Fruit fly (Drosophila melanogaster) whole organism, embryonic: ENCODE results near the gene Acp32CD.

Experiments
- Atf3 ChIP-seq: fragments of 200-800 bp; sonication (Bioruptor generic); optimal IDR thresholded peaks from 3 replicates; lab custom pipeline; 2016; ENCODE audit warnings: missing biosample characterization, missing genetic modification characterization
- Bteb2 ChIP-seq: fragments of 200-800 bp; sonication (Bioruptor generic); optimal IDR thresholded peaks from 2 replicates; lab custom pipeline; 2016; ENCODE audit warnings: missing biosample characterization, missing genetic modification characterization
- CG10321 ChIP-seq: fragments of 200-800 bp; sonication (Bioruptor generic); IDR thresholded peaks from 2 replicates; pipeline ENCODE4 v1.3.6; 2022; ENCODE audit warnings: missing biosample characterization, missing genetic modification characterization
- CG10366 ChIP-seq: fragments of 200-800 bp; sonication (Bioruptor generic); IDR thresholded peaks from 2 replicates; pipeline ENCODE4 v1.3.6; 2022; ENCODE audit warnings: missing biosample characterization, missing genetic modification characterization
- CG11398 ChIP-seq: fragments of 200-800 bp; sonication (Bioruptor generic); optimal IDR thresholded peaks from 2 replicates; lab custom pipeline; 2016; ENCODE audit warnings: missing biosample characterization, missing genetic modification characterization
- CG11695 ChIP-seq: fragments of 200-800 bp; sonication (Bioruptor generic); IDR thresholded peaks from 3 replicates; pipeline ENCODE4 v1.3.6; 2022; ENCODE audit warnings: missing biosample characterization, missing genetic modification characterization
- CG12236 ChIP-seq: fragments of 200-800 bp; sonication (Bioruptor generic); optimal IDR thresholded peaks from 2 replicates; lab custom pipeline; 2016; ENCODE audit warnings: missing biosample characterization, missing genetic modification characterization
- CG14710 ChIP-seq: fragments of 200-800 bp; sonication (Bioruptor generic); optimal IDR thresholded peaks from 3 replicates; lab custom pipeline; 2019; ENCODE audit warnings: missing biosample characterization, mild to moderate bottlenecking, missing genetic modification characterization, moderate library complexity
- CG15479 ChIP-seq: fragments of 200-800 bp; sonication (Bioruptor generic); optimal IDR thresholded peaks from 3 replicates; lab custom pipeline; 2019; ENCODE audit warnings: missing biosample characterization, mild to moderate bottlenecking, missing genetic modification characterization, moderate library complexity
- CG1647 ChIP-seq: fragments of 200-800 bp; sonication (Bioruptor generic); optimal IDR thresholded peaks from 3 replicates; lab custom pipeline; 2016; ENCODE audit warnings: missing biosample characterization, missing genetic modification characterization
- CG16779 ChIP-seq: fragments of 200-800 bp; sonication (Bioruptor generic); IDR thresholded peaks from 2 replicates; pipeline ENCODE4 v1.3.6; 2022; ENCODE audit warnings: missing biosample characterization, missing genetic modification characterization
- CG2120 ChIP-seq: fragments of 200-800 bp; sonication (Bioruptor generic); optimal IDR thresholded peaks from 3 replicates; lab custom pipeline; 2016; ENCODE audit warnings: missing biosample characterization, missing genetic modification characterization
- CG31224 ChIP-seq: fragments of 200-800 bp; sonication (Bioruptor generic); IDR thresholded peaks from 2 replicates; pipeline ENCODE4 v1.3.6; 2022; ENCODE audit warnings: missing biosample characterization, missing genetic modification characterization
- CG31365 ChIP-seq: fragments of 200-800 bp; sonication (Bioruptor generic); optimal IDR thresholded peaks from 2 replicates; lab custom pipeline; 2018; ENCODE audit warnings: missing biosample characterization, mild to moderate bottlenecking, missing genetic modification characterization
- CG31441 ChIP-seq: fragments of 200-800 bp; sonication (Bioruptor generic); IDR thresholded peaks from 2 replicates; pipeline ENCODE4 v1.3.6; 2022; ENCODE audit warnings: missing biosample characterization, missing genetic modification characterization
- CG9817 ChIP-seq: fragments of 200-800 bp; sonication (Bioruptor generic); optimal IDR thresholded peaks from 2 replicates; lab custom pipeline; 2018; ENCODE audit warnings: missing biosample characterization, mild to moderate bottlenecking, missing genetic modification characterization, moderate library complexity
- Dfd ChIP-seq, 2 experiments: fragments of >200 bp; optimal IDR thresholded peaks; 2 replicates each; lab custom pipeline; 2017; ENCODE audit warnings: missing biosample characterization in 2 of 2, missing genetic modification characterization in 2 of 2
- E2f2 ChIP-seq: fragments of 200-800 bp; sonication (Bioruptor generic); IDR thresholded peaks from 2 replicates; pipeline ENCODE4 v1.3.6; 2022; ENCODE audit warnings: missing biosample characterization, missing genetic modification characterization
- Ets65A ChIP-seq: fragments of 200-800 bp; sonication (Bioruptor generic); peaks from one replicate; lab custom pipeline; 2016; ENCODE audit warnings: missing biosample characterization, missing genetic modification characterization
- Gsc ChIP-seq: fragments of 200-800 bp; sonication (Bioruptor generic); IDR thresholded peaks from 2 replicates; pipeline ENCODE4 v1.3.6; 2022; ENCODE audit warnings: missing biosample characterization, missing genetic modification characterization
- HLH4C ChIP-seq: fragments of 200-800 bp; sonication (Bioruptor generic); IDR thresholded peaks from 3 replicates; pipeline ENCODE4 v1.3.6; 2022; ENCODE audit warnings: missing biosample characterization, missing genetic modification characterization; ENCODE audit not compliant: partially characterized antibody
- Hmx ChIP-seq: fragments of 200-800 bp; sonication (Bioruptor generic); optimal IDR thresholded peaks from 2 replicates; lab custom pipeline; 2016; ENCODE audit warnings: missing biosample characterization, missing genetic modification characterization
- Kr ChIP-seq: fragments of 200-800 bp; sonication (Bioruptor generic); optimal IDR thresholded peaks from 2 replicates; lab custom pipeline; 2017; ENCODE audit warnings: missing biosample characterization, mild to moderate bottlenecking, missing genetic modification characterization
- MBD-R2 ChIP-seq: fragments of 200-800 bp; sonication (Bioruptor generic); IDR thresholded peaks from 2 replicates; pipeline ENCODE4 v1.3.6; 2022; ENCODE audit warnings: missing biosample characterization, missing genetic modification characterization
- Med ChIP-seq: fragments of 200-800 bp; sonication (Bioruptor generic); peaks from one replicate; lab custom pipeline; 2016; ENCODE audit warnings: missing biosample characterization, missing genetic modification characterization, mild to moderate bottlenecking, inconsistent platforms, moderate library complexity
- Pdp1 ChIP-seq, 2 experiments: fragments of 200-800 bp; sonication (Bioruptor generic); optimal IDR thresholded peaks; 3 replicates each; lab custom pipeline; 2016; ENCODE audit warnings: missing biosample characterization in 2 of 2, missing genetic modification characterization in 2 of 2, mild to moderate bottlenecking in 1 of 2, moderate library complexity in 1 of 2
- Sry-β ChIP-seq: fragments of 200-800 bp; sonication (Bioruptor generic); optimal IDR thresholded peaks from 2 replicates; lab custom pipeline; 2018; ENCODE audit warnings: missing biosample characterization, mild to moderate bottlenecking, missing genetic modification characterization, moderate library complexity
- YL-1 ChIP-seq: fragments of 200-800 bp; sonication (Bioruptor generic); optimal IDR thresholded peaks from 3 replicates; lab custom pipeline; 2017; ENCODE audit warnings: missing biosample characterization, mild to moderate bottlenecking, missing genetic modification characterization
- abd-A ChIP-seq: fragments of 200-800 bp; sonication (Bioruptor generic); optimal IDR thresholded peaks from 3 replicates; lab custom pipeline; 2019; ENCODE audit warnings: missing biosample characterization, mild to moderate bottlenecking, missing genetic modification characterization, moderate library complexity
- cas ChIP-seq: fragments of 200-800 bp; sonication (Bioruptor generic); IDR thresholded peaks from 2 replicates; pipeline ENCODE4 v1.3.6; 2022; ENCODE audit warnings: missing biosample characterization, missing genetic modification characterization
- chinmo ChIP-seq: fragments of 200-800 bp; sonication (Bioruptor generic); IDR thresholded peaks from 4 replicates; pipeline ENCODE4 v1.3.6; 2022; ENCODE audit warnings: missing biosample characterization, missing genetic modification characterization; ENCODE audit not compliant: partially characterized antibody
- disco-r ChIP-seq: fragments of 200-800 bp; sonication (Bioruptor generic); optimal IDR thresholded peaks from 2 replicates; lab custom pipeline; 2016; ENCODE audit warnings: missing biosample characterization, missing genetic modification characterization
- emc ChIP-seq: fragments of 200-800 bp; sonication (Bioruptor generic); optimal IDR thresholded peaks from 2 replicates; lab custom pipeline; 2016; ENCODE audit warnings: missing biosample characterization, missing genetic modification characterization
- en ChIP-seq: fragments of 200-800 bp; sonication (Bioruptor generic); optimal IDR thresholded peaks from 2 replicates; lab custom pipeline; 2016; ENCODE audit warnings: missing biosample characterization, missing genetic modification characterization
- fd102C ChIP-seq: fragments of 200-800 bp; sonication (Bioruptor generic); optimal IDR thresholded peaks from 2 replicates; lab custom pipeline; 2018; ENCODE audit warnings: missing biosample characterization, mild to moderate bottlenecking, missing genetic modification characterization, moderate library complexity
- fd96Cb ChIP-seq: fragments of 200-800 bp; sonication (Bioruptor generic); optimal IDR thresholded peaks from 2 replicates; lab custom pipeline; 2018; ENCODE audit warnings: missing biosample characterization, mild to moderate bottlenecking, missing genetic modification characterization, moderate library complexity
- gfzf ChIP-seq: fragments of 200-800 bp; sonication (Bioruptor generic); optimal IDR thresholded peaks from 2 replicates; lab custom pipeline; 2016; ENCODE audit warnings: missing biosample characterization, mild to moderate bottlenecking, missing genetic modification characterization, moderate library complexity
- hb ChIP-seq: fragments of 200-800 bp; sonication (Bioruptor generic); IDR thresholded peaks from 3 replicates; pipeline ENCODE4 v1.3.6; 2022; ENCODE audit warnings: missing biosample characterization, missing genetic modification characterization; ENCODE audit not compliant: partially characterized antibody
- maf-S ChIP-seq: fragments of 200-800 bp; sonication (Bioruptor generic); optimal IDR thresholded peaks from 2 replicates; lab custom pipeline; 2016; ENCODE audit warnings: missing biosample characterization, missing genetic modification characterization
- mirr ChIP-seq: fragments of 200-800 bp; sonication (Bioruptor generic); optimal IDR thresholded peaks from 3 replicates; lab custom pipeline; 2018; ENCODE audit warnings: missing biosample characterization, mild to moderate bottlenecking, missing genetic modification characterization
- mld ChIP-seq: fragments of 200-800 bp; sonication (Bioruptor generic); IDR thresholded peaks from 3 replicates; pipeline ENCODE4 v1.3.6; 2022; ENCODE audit warnings: missing biosample characterization, missing genetic modification characterization; ENCODE audit not compliant: partially characterized antibody
- nerfin-1 ChIP-seq: fragments of 200-800 bp; sonication (Bioruptor generic); optimal IDR thresholded peaks from 3 replicates; lab custom pipeline; 2019; ENCODE audit warnings: missing biosample characterization, mild to moderate bottlenecking, missing genetic modification characterization, moderate library complexity
- nmo ChIP-seq: fragments of 200-800 bp; sonication (Bioruptor generic); optimal IDR thresholded peaks from 2 replicates; lab custom pipeline; 2018; ENCODE audit warnings: missing biosample characterization, mild to moderate bottlenecking, missing genetic modification characterization, moderate library complexity
- p53 ChIP-seq: fragments of 200-800 bp; sonication (Bioruptor generic); optimal IDR thresholded peaks from 2 replicates; lab custom pipeline; 2016; ENCODE audit warnings: missing biosample characterization, missing genetic modification characterization
- repo ChIP-seq: fragments of 200-800 bp; sonication (Bioruptor generic); optimal IDR thresholded peaks from 2 replicates; lab custom pipeline; 2016; ENCODE audit warnings: missing biosample characterization, missing genetic modification characterization
- rib ChIP-seq: fragments of 200-800 bp; sonication (Bioruptor generic); IDR thresholded peaks from 2 replicates; pipeline ENCODE4 v1.3.6; 2022; ENCODE audit warnings: missing biosample characterization, missing genetic modification characterization
- run ChIP-seq: fragments of 200-800 bp; sonication (Bioruptor generic); optimal IDR thresholded peaks from 3 replicates; lab custom pipeline; 2018; ENCODE audit warnings: missing biosample characterization, mild to moderate bottlenecking, missing genetic modification characterization
- schlank ChIP-seq: fragments of 200-800 bp; sonication (Bioruptor generic); optimal IDR thresholded peaks from 2 replicates; lab custom pipeline; 2018; ENCODE audit warnings: missing biosample characterization, mild to moderate bottlenecking, missing genetic modification characterization
- sens ChIP-seq: fragments of 200-800 bp; sonication (Bioruptor generic); peaks from one replicate; lab custom pipeline; 2016; ENCODE audit warnings: missing biosample characterization, missing genetic modification characterization

Acp32CD gene

dm6 chr2L:10972224-10972623 is 43.2 kb upstream of the Acp32CD start, which contains the start of gene CG16743 (continued):
- TF ChIP-seq Med (GFP tag; lab: Kevin White, UChicago): peak; percentile 62
- no peak for TF ChIP-seq CG31224 (GFP tag; lab: Robert Waterston, UW)
- peak in 1 of 2 experiments; percentile 76 for TF ChIP-seq Pdp1 (GFP tag; optimal IDR thresholded peaks at IDR 0.05; lab: Kevin White, UChicago)
- peak; percentile 46 for TF ChIP-seq CG2120 (GFP tag; lab: Kevin White, UChicago)

- no peak for TF ChIP-seq Bteb2
- no peak for TF ChIP-seq CG11398 (GFP tag; lab: Kevin White, UChicago)
- no peak for TF ChIP-seq disco-r (GFP tag; lab: Kevin White, UChicago)
- TF ChIP-seq sens: no peak
- TF ChIP-seq Med (GFP tag; lab: Kevin White, UChicago): peak; percentile 53
- no peak for TF ChIP-seq Atf3 (GFP tag; lab: Kevin White, UChicago)
- no peak for TF ChIP-seq CG11695 (GFP tag; lab: Robert Waterston, UW)
- TF ChIP-seq fd96Cb (tag; lab: Kevin White, UChicago): no peak
- TF ChIP-seq CG1647: no peak
- TF ChIP-seq p53 (GFP tag; lab: Kevin White, UChicago): no peak
- TF ChIP-seq Ets65A (GFP tag; lab: Kevin White, UChicago): peak; percentile 59
- TF ChIP-seq schlank (tag; lab: Kevin White, UChicago): no peak
- TF ChIP-seq abd-A: no peak
- TF ChIP-seq Hmx (GFP tag; lab: Kevin White, UChicago): no peak
- TF ChIP-seq repo (GFP tag; lab: Kevin White, UChicago): no peak
- TF ChIP-seq rib: 0 out of 2 replicates have a peak, but pooled peaks have one; percentile 25
- TF ChIP-seq chinmo (GFP tag; lab: Robert Waterston, UW): no peak
- TF ChIP-seq Kr (GFP tag; lab: Kevin White, UChicago): no peak
- TF ChIP-seq en: no peak
- TF ChIP-seq nmo (GFP tag; lab: Kevin White, UChicago): no peak
- no peak for TF ChIP-seq CG14710 (tag; lab: Kevin White, UChicago)
- TF ChIP-seq E2f2: no peak
- no peak for TF ChIP-seq CG12236
- TF ChIP-seq run (tag; lab: Kevin White, UChicago): no peak
- no peak for TF ChIP-seq nerfin-1
- TF ChIP-seq CG31365 (tag; lab: Kevin White, UChicago): no peak
- TF ChIP-seq CG16779 (GFP tag; lab: Robert Waterston, UW): no peak
- no peak for TF ChIP-seq CG10366 (GFP tag; lab: Robert Waterston, UW)
- no peak for TF ChIP-seq Gsc
- TF ChIP-seq MBD-R2 (GFP tag; lab: Robert Waterston, UW): no peak
- no peak for TF ChIP-seq CG15479
- TF ChIP-seq hb (GFP tag; lab: Robert Waterston, UW): 0 out of 3 replicates have a peak, but pooled peaks have one; percentile 54
- TF ChIP-seq mld: no peak
- TF ChIP-seq maf-S (GFP tag; lab: Kevin White, UChicago): no peak
These were observed 40.8 kb upstream of the Acp32CD start for dm6 chr2L:10974638-10975037.

dm6 chr2L:10975193-10975592 is 40.2 kb upstream of the Acp32CD start, which contains the start of gene abo:
Gene abo, minus strand, starts transcription at chr2L:10975293.
- TF ChIP-seq Dfd (GFP tag; optimal IDR thresholded peaks at IDR 0.05; lab: Kevin White, UChicago) (no peak), CG31441 (no peak), YL-1 (GFP tag; lab: Kevin White, UChicago) (peak; percentile 34), Sry-β (GFP tag; lab: Kevin White, UChicago) (no peak), gfzf (GFP tag; lab: Kevin White, UChicago) (peak; percentile 13), mirr (GFP tag; lab: Kevin White, UChicago) (no peak), emc (GFP tag; lab: Kevin White, UChicago) (no peak), fd102C (GFP tag; lab: Kevin White, UChicago) (no peak), HLH4C (GFP tag; lab: Robert Waterston, UW) (no peak), CG9817 (tag; lab: Kevin White, UChicago) (no peak), CG10321 (GFP tag; lab: Robert Waterston, UW) (no peak), cas (GFP tag; lab: Robert Waterston, UW) (no peak)
